Fruit fly (Drosophila melanogaster) whole organism, embryonic: ENCODE data around the gene mbm.

Experiments
- CG4360 ChIP-seq: fragments of 200-800 bp; sonication (Bioruptor generic); IDR thresholded peaks from 2 replicates; pipeline ENCODE4 v1.3.6; 2022; ENCODE audit warnings: missing biosample characterization, missing genetic modification characterization
- gsb-n ChIP-seq: fragments of 200-800 bp; sonication (Bioruptor generic); optimal IDR thresholded peaks from 3 replicates; lab custom pipeline; 2018; ENCODE audit warnings: missing biosample characterization, mild to moderate bottlenecking, missing genetic modification characterization

DNA sequence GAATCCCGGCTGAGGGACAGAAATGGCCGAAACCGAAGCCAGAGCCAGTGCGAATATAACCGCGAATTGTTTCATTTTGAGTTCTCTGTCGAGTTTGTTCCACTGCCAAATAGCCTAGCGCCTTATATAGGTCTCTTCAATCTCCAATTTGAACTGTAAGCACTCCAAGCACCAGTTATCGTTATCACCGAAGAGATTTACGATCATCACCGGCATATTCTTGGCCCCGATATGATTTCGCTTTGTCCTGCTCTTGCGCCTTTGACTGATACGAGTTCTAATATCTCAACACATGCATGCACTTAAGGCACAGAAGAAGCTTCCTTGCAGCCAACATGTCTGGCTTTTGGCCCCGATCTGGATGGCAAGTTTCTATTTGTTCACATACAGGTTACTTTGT is 45.6 kb upstream of the mbm start, which contains the start of gene CG11912:
- TF ChIP-seq gsb-n (tag; lab: Kevin White, UChicago) (no peak), CG4360 (GFP tag; lab: Robert Waterston, UW) (no peak)
